Worm (Caenorhabditis elegans): ENCODE results near the gene K08H2.5.

Gene K08H2.5

ce11 chrX:13206911-13207310 lies 35.2 kb downstream of the K08H2.5 start:
- TF ChIP-seq ceh-18 (tag; optimal IDR thresholded peaks at IDR 0.05), result peak; percentile 7
- peak; percentile 3 for TF ChIP-seq unc-55 (GFP tag; optimal IDR thresholded peaks at IDR 0.05)
- no peak for TF ChIP-seq pax-1 (tag; optimal IDR thresholded peaks at IDR 0.05)
- TF ChIP-seq ceh-31 (tag; optimal IDR thresholded peaks at IDR 0.05), result no peak

ce11 chrX:13206011-13206410 lies 36.1 kb downstream of the K08H2.5 start:
- TF ChIP-seq lin-11 (tag; optimal IDR thresholded peaks at IDR 0.05), result no peak

- no peak for TF ChIP-seq hlh-13 (GFP tag; optimal IDR thresholded peaks at IDR 0.05)
- TF ChIP-seq ceh-31 (tag; optimal IDR thresholded peaks at IDR 0.05), result no peak
- TF ChIP-seq fkh-10 (GFP tag; optimal IDR thresholded peaks at IDR 0.05), result no peak
- TF ChIP-seq ceh-45 (GFP tag; IDR thresholded peaks at IDR 0.05), result no peak
- TF ChIP-seq elt-4 (tag; optimal IDR thresholded peaks at IDR 0.05), result no peak
- no peak for TF ChIP-seq npax-4 (tag; optimal IDR thresholded peaks at IDR 0.05)
- TF ChIP-seq hlh-6 (tag; optimal IDR thresholded peaks at IDR 0.05), result no peak
These were observed 39.8 kb downstream of the K08H2.5 start for ce11 chrX:13202312-13202711.

ce11 chrX:13201401-13201800 lies 40.7 kb downstream of the K08H2.5 start, which contains the start of gene unc-9:
TSS of gene unc-9 (plus strand) at chrX:13201770.
- TF ChIP-seq unc-42 (tag; optimal IDR thresholded peaks at IDR 0.05) (peak; percentile 74), K09A11.1 (tag; optimal IDR thresholded peaks at IDR 0.05; ENCODE audit: insufficient read depth) (no peak)

ce11 chrX:13200312-13200711 lies 41.8 kb downstream of the K08H2.5 start:
- TF ChIP-seq pha-4 (tag; optimal IDR thresholded peaks at IDR 0.05), result no peak
- TF ChIP-seq ztf-16 (tag; optimal IDR thresholded peaks at IDR 0.05), result no peak
- no peak for TF ChIP-seq fax-1 (tag; optimal IDR thresholded peaks at IDR 0.05)
- no peak for TF ChIP-seq gmeb-2 (tag; optimal IDR thresholded peaks at IDR 0.05)
- TF ChIP-seq ama-1 (optimal IDR thresholded peaks at IDR 0.05), result no peak
- no peak for TF ChIP-seq hlh-6 (tag; optimal IDR thresholded peaks at IDR 0.05)
- TF ChIP-seq tbx-2 (tag; optimal IDR thresholded peaks at IDR 0.05), result no peak
- TF ChIP-seq ceh-48 (tag; optimal IDR thresholded peaks at IDR 0.05), result no peak
- no peak for TF ChIP-seq unc-86 (tag; optimal IDR thresholded peaks at IDR 0.05)
- TF ChIP-seq nfya-1 (tag; optimal IDR thresholded peaks at IDR 0.05), result no peak
- TF ChIP-seq hlh-13 (GFP tag; optimal IDR thresholded peaks at IDR 0.05), result no peak
- no peak for TF ChIP-seq odd-2 (tag; optimal IDR thresholded peaks at IDR 0.05)
- TF ChIP-seq tbx-7 (tag; optimal IDR thresholded peaks at IDR 0.05), result no peak
- no peak for TF ChIP-seq ceh-14 (tag; optimal IDR thresholded peaks at IDR 0.05)
- TF ChIP-seq pat-9 (tag; optimal IDR thresholded peaks at IDR 0.05), result no peak
- no peak for TF ChIP-seq pros-1 (tag; optimal IDR thresholded peaks at IDR 0.05)
- TF ChIP-seq Y22D7AL.16 (tag; optimal IDR thresholded peaks at IDR 0.05), result no peak
- no peak for TF ChIP-seq C38D4.7 (GFP tag; optimal IDR thresholded peaks at IDR 0.05)

- TF ChIP-seq ceh-31 (tag; optimal IDR thresholded peaks at IDR 0.05) (no peak), unc-42 (tag; optimal IDR thresholded peaks at IDR 0.05) (peak; percentile 64)
These were observed 44.0 kb downstream of the K08H2.5 start for ce11 chrX:13198134-13198533.
